Fruit fly (Drosophila melanogaster) whole organism: Measurements from ENCODE around the gene CG8312.

Experiments used
- pan ChIP-seq: fragments of >200 bp; optimal IDR thresholded peaks from 2 replicates; lab custom pipeline; 2017
- psq ChIP-seq: fragments of >200 bp; optimal IDR thresholded peaks from 2 replicates; lab custom pipeline; 2017
- usp ChIP-seq: fragments of >200 bp; optimal IDR thresholded peaks from 2 replicates; lab custom pipeline; 2017; ENCODE audit warnings: missing biosample characterization, missing genetic modification characterization, mixed read lengths

- TF ChIP-seq pan (lab: Kevin White, UChicago) (no peak), psq (lab: Kevin White, UChicago) (no peak), usp (GFP tag; lab: Kevin White, UChicago) (no peak)
Observed at dm6 chr3R:9550265-9551012, 40.7 kb upstream of the CG8312 start.
